Fruit fly (Drosophila melanogaster): ENCODE data around the gene chrb.

chrb gene

dm6 chr3L:11450535-11450934 is 36.8 kb upstream of the chrb start:
- TF ChIP-seq usp (GFP tag; optimal IDR thresholded peaks at IDR 0.05) (no peak), pan (optimal IDR thresholded peaks at IDR 0.05) (no peak), CG8478 (optimal IDR thresholded peaks at IDR 0.05) (no peak), Dll (optimal IDR thresholded peaks at IDR 0.05) (no peak), EcR (GFP tag; optimal IDR thresholded peaks at IDR 0.05) (no peak), psq (optimal IDR thresholded peaks at IDR 0.05) (no peak)

dm6 chr3L:11454461-11454860 is 32.9 kb upstream of the chrb start:
- TF ChIP-seq CG8478 (optimal IDR thresholded peaks at IDR 0.05), result no peak
- no peak for TF ChIP-seq Dll (optimal IDR thresholded peaks at IDR 0.05)
- TF ChIP-seq EcR (GFP tag; optimal IDR thresholded peaks at IDR 0.05), result no peak
- TF ChIP-seq usp (GFP tag; optimal IDR thresholded peaks at IDR 0.05), result no peak
- TF ChIP-seq pan (optimal IDR thresholded peaks at IDR 0.05), result no peak
- TF ChIP-seq psq (optimal IDR thresholded peaks at IDR 0.05), result no peak

dm6 chr3L:11458370-11458769 is 29.0 kb upstream of the chrb start, which contains the start of the genes CG12289 and CG7551:
Gene CG12289 (minus strand): TSS chr3L:11458470.
Gene CG7551 (plus strand): TSS chr3L:11458490.
- TF ChIP-seq EcR (GFP tag; optimal IDR thresholded peaks at IDR 0.05), result no peak
- no peak for TF ChIP-seq CG8478 (optimal IDR thresholded peaks at IDR 0.05)
- no peak for TF ChIP-seq usp (GFP tag; optimal IDR thresholded peaks at IDR 0.05)
- no peak for TF ChIP-seq pan (optimal IDR thresholded peaks at IDR 0.05)
- no peak for TF ChIP-seq Dll (optimal IDR thresholded peaks at IDR 0.05)
- no peak for TF ChIP-seq psq (optimal IDR thresholded peaks at IDR 0.05)

dm6 chr3L:11465371-11465914 is 21.9 kb upstream of the chrb start, which contains the start of gene Fum3:
Gene Fum3 (minus strand): TSS chr3L:11465864.
- TF ChIP-seq Dll (optimal IDR thresholded peaks at IDR 0.05) (no peak), CG8478 (optimal IDR thresholded peaks at IDR 0.05) (no peak), psq (optimal IDR thresholded peaks at IDR 0.05) (no peak), pan (optimal IDR thresholded peaks at IDR 0.05) (no peak), usp (GFP tag; optimal IDR thresholded peaks at IDR 0.05) (no peak), EcR (GFP tag; optimal IDR thresholded peaks at IDR 0.05) (no peak)

- TF ChIP-seq pan (optimal IDR thresholded peaks at IDR 0.05) (no peak), Dll (optimal IDR thresholded peaks at IDR 0.05) (no peak), CG8478 (optimal IDR thresholded peaks at IDR 0.05) (no peak), psq (optimal IDR thresholded peaks at IDR 0.05) (no peak), EcR (GFP tag; optimal IDR thresholded peaks at IDR 0.05) (no peak), usp (GFP tag; optimal IDR thresholded peaks at IDR 0.05) (no peak)
Measured at dm6 chr3L:11466985-11467384, 20.4 kb upstream of the chrb start.

- TF ChIP-seq psq (optimal IDR thresholded peaks at IDR 0.05) (no peak), Dll (optimal IDR thresholded peaks at IDR 0.05) (no peak), pan (optimal IDR thresholded peaks at IDR 0.05) (no peak), EcR (GFP tag; optimal IDR thresholded peaks at IDR 0.05) (no peak), usp (GFP tag; optimal IDR thresholded peaks at IDR 0.05) (no peak), CG8478 (optimal IDR thresholded peaks at IDR 0.05) (no peak)
Measured at dm6 chr3L:11472388-11472787, 15.0 kb upstream of the chrb start.

dm6 chr3L:11472991-11473390 is 14.4 kb upstream of the chrb start, which contains the start of gene Vha16-3:
Gene Vha16-3 (plus strand): TSS chr3L:11473291.
- TF ChIP-seq Dll (optimal IDR thresholded peaks at IDR 0.05) (no peak), EcR (GFP tag; optimal IDR thresholded peaks at IDR 0.05) (no peak), CG8478 (optimal IDR thresholded peaks at IDR 0.05) (no peak), psq (optimal IDR thresholded peaks at IDR 0.05) (no peak), usp (GFP tag; optimal IDR thresholded peaks at IDR 0.05) (no peak), pan (optimal IDR thresholded peaks at IDR 0.05) (no peak)

- TF ChIP-seq EcR (GFP tag; optimal IDR thresholded peaks at IDR 0.05) (no peak), CG8478 (optimal IDR thresholded peaks at IDR 0.05) (no peak), pan (optimal IDR thresholded peaks at IDR 0.05) (no peak), Dll (optimal IDR thresholded peaks at IDR 0.05) (no peak), usp (GFP tag; optimal IDR thresholded peaks at IDR 0.05) (no peak), psq (optimal IDR thresholded peaks at IDR 0.05) (no peak)
Measured at dm6 chr3L:11474658-11475057, 12.7 kb upstream of the chrb start, which contains the start of gene Vha16-2. Gene Vha16-2 (plus strand): TSS chr3L:11474958.

dm6 chr3L:11480304-11480703 is 7.0 kb upstream of the chrb start:
- TF ChIP-seq usp (GFP tag; optimal IDR thresholded peaks at IDR 0.05), result no peak
- TF ChIP-seq psq (optimal IDR thresholded peaks at IDR 0.05), result no peak
- TF ChIP-seq CG8478 (optimal IDR thresholded peaks at IDR 0.05), result no peak
- TF ChIP-seq pan (optimal IDR thresholded peaks at IDR 0.05), result no peak
- no peak for TF ChIP-seq Dll (optimal IDR thresholded peaks at IDR 0.05)
- TF ChIP-seq EcR (GFP tag; optimal IDR thresholded peaks at IDR 0.05), result no peak

- TF ChIP-seq Dll (optimal IDR thresholded peaks at IDR 0.05) (no peak), CG8478 (optimal IDR thresholded peaks at IDR 0.05) (no peak), psq (optimal IDR thresholded peaks at IDR 0.05) (no peak), EcR (GFP tag; optimal IDR thresholded peaks at IDR 0.05) (no peak), usp (GFP tag; optimal IDR thresholded peaks at IDR 0.05) (no peak), pan (optimal IDR thresholded peaks at IDR 0.05) (no peak)
Measured at dm6 chr3L:11483135-11483534, 4.2 kb upstream of the chrb start.

- TF ChIP-seq EcR (GFP tag; optimal IDR thresholded peaks at IDR 0.05), result no peak
- no peak for TF ChIP-seq Dll (optimal IDR thresholded peaks at IDR 0.05)
- TF ChIP-seq usp (GFP tag; optimal IDR thresholded peaks at IDR 0.05), result no peak
- no peak for TF ChIP-seq CG8478 (optimal IDR thresholded peaks at IDR 0.05)
- no peak for TF ChIP-seq pan (optimal IDR thresholded peaks at IDR 0.05)
- no peak for TF ChIP-seq psq (optimal IDR thresholded peaks at IDR 0.05)
Measured at dm6 chr3L:11484483-11484882, 2.9 kb upstream of the chrb start.

- TF ChIP-seq usp (GFP tag; optimal IDR thresholded peaks at IDR 0.05), result no peak
- no peak for TF ChIP-seq EcR (GFP tag; optimal IDR thresholded peaks at IDR 0.05)
- no peak for TF ChIP-seq pan (optimal IDR thresholded peaks at IDR 0.05)
- no peak for TF ChIP-seq psq (optimal IDR thresholded peaks at IDR 0.05)
- no peak for TF ChIP-seq Dll (optimal IDR thresholded peaks at IDR 0.05)
- no peak for TF ChIP-seq CG8478 (optimal IDR thresholded peaks at IDR 0.05)
Measured at dm6 chr3L:11485956-11486609, 1.3 kb upstream of the chrb start.

Data from whole organism.